Worm (Caenorhabditis elegans): Measurements from ENCODE around the gene F46F5.10.

ce11 chrII:775033-775432 is 48.6 kb upstream of the F46F5.10 start, which contains the start of gene Y39F10A.1:
- TF ChIP-seq lim-6 (tag; optimal IDR thresholded peaks at IDR 0.05) (no peak), unc-55 (GFP tag; optimal IDR thresholded peaks at IDR 0.05) (no peak), ceh-9 (tag; optimal IDR thresholded peaks at IDR 0.05) (no peak), nfya-1 (tag; optimal IDR thresholded peaks at IDR 0.05) (no peak), pqm-1 (tag; optimal IDR thresholded peaks at IDR 0.05) (no peak), fkh-10 (GFP tag; optimal IDR thresholded peaks at IDR 0.05) (no peak)

All from whole organism, late embryonic.